Fruit fly (Drosophila melanogaster) whole organism, embryonic: Measurements from ENCODE around the gene CG14778.

Experiments
- Antp ChIP-seq: fragments of 200-800 bp; sonication (Bioruptor generic); optimal IDR thresholded peaks from 3 replicates; lab custom pipeline; 2016; ENCODE audit warnings: missing biosample characterization, missing genetic modification characterization
- CG10321 ChIP-seq: fragments of 200-800 bp; sonication (Bioruptor generic); IDR thresholded peaks from 2 replicates; pipeline ENCODE4 v1.3.6; 2022; ENCODE audit warnings: missing biosample characterization, missing genetic modification characterization
- CG11398 ChIP-seq: fragments of 200-800 bp; sonication (Bioruptor generic); optimal IDR thresholded peaks from 2 replicates; lab custom pipeline; 2016; ENCODE audit warnings: missing biosample characterization, missing genetic modification characterization
- CG11504 ChIP-seq: fragments of 200-800 bp; sonication (Bioruptor generic); optimal IDR thresholded peaks from 3 replicates; lab custom pipeline; 2019; ENCODE audit warnings: missing biosample characterization, mild to moderate bottlenecking, missing genetic modification characterization, moderate library complexity
- CG13287 ChIP-seq: fragments of 200-800 bp; sonication (Bioruptor generic); IDR thresholded peaks from 2 replicates; pipeline ENCODE4 v1.3.6; 2022; ENCODE audit warnings: missing biosample characterization, missing genetic modification characterization; ENCODE audit not compliant: partially characterized antibody
- CG14667 ChIP-seq: fragments of 200-800 bp; sonication (Bioruptor generic); IDR thresholded peaks from 2 replicates; pipeline ENCODE4 v1.3.6; 2022; ENCODE audit warnings: missing biosample characterization, missing genetic modification characterization
- CG1602 ChIP-seq: fragments of 200-800 bp; sonication (Bioruptor generic); optimal IDR thresholded peaks from 3 replicates; lab custom pipeline; 2016; ENCODE audit warnings: missing biosample characterization, missing genetic modification characterization
- CG16815 ChIP-seq: fragments of 200-800 bp; sonication (Bioruptor generic); optimal IDR thresholded peaks from 3 replicates; lab custom pipeline; 2017; ENCODE audit warnings: missing biosample characterization, mild to moderate bottlenecking, missing genetic modification characterization
- CG17912 ChIP-seq: fragments of 200-800 bp; sonication (Bioruptor generic); optimal IDR thresholded peaks from 2 replicates; lab custom pipeline; 2018; ENCODE audit warnings: missing biosample characterization, mild to moderate bottlenecking, missing genetic modification characterization
- CG1832 ChIP-seq: fragments of 200-800 bp; sonication (Bioruptor generic); optimal IDR thresholded peaks from 2 replicates; lab custom pipeline; 2017; ENCODE audit warnings: missing biosample characterization, mild to moderate bottlenecking, missing genetic modification characterization, inconsistent platforms
- CG2129 ChIP-seq: fragments of 200-800 bp; sonication (Bioruptor generic); IDR thresholded peaks from 2 replicates; pipeline ENCODE4 v1.3.6; 2022; ENCODE audit warnings: missing biosample characterization, missing genetic modification characterization; ENCODE audit not compliant: partially characterized antibody
- CG3163 ChIP-seq: fragments of 200-800 bp; sonication (Bioruptor generic); optimal IDR thresholded peaks from 3 replicates; lab custom pipeline; 2016; ENCODE audit warnings: missing biosample characterization, missing genetic modification characterization
- CG33213 ChIP-seq: fragments of 200-800 bp; sonication (Bioruptor generic); optimal IDR thresholded peaks from 3 replicates; lab custom pipeline; 2016; ENCODE audit warnings: missing biosample characterization, missing genetic modification characterization
- CG3995 ChIP-seq: fragments of 200-800 bp; sonication (Bioruptor generic); optimal IDR thresholded peaks from 3 replicates; lab custom pipeline; 2016; ENCODE audit warnings: missing biosample characterization, missing genetic modification characterization
- CG43689 ChIP-seq: fragments of 200-800 bp; sonication (Bioruptor generic); IDR thresholded peaks from 2 replicates; pipeline ENCODE4 v1.3.6; 2022; ENCODE audit warnings: missing biosample characterization, missing genetic modification characterization
- CG4424 ChIP-seq: fragments of 200-800 bp; sonication (Bioruptor generic); optimal IDR thresholded peaks from 3 replicates; lab custom pipeline; 2016; ENCODE audit warnings: missing biosample characterization, missing genetic modification characterization
- CG6654 ChIP-seq: fragments of 200-800 bp; sonication (Bioruptor generic); optimal IDR thresholded peaks from 2 replicates; lab custom pipeline; 2017; ENCODE audit warnings: missing biosample characterization, mild to moderate bottlenecking, missing genetic modification characterization
- CG6854 ChIP-seq: fragments of 200-800 bp; sonication (Bioruptor generic); optimal IDR thresholded peaks from 3 replicates; lab custom pipeline; 2017; ENCODE audit warnings: missing biosample characterization, mild to moderate bottlenecking, missing genetic modification characterization
- CG7556 ChIP-seq: fragments of 200-800 bp; sonication (Bioruptor generic); optimal IDR thresholded peaks from 2 replicates; lab custom pipeline; 2017; ENCODE audit warnings: missing biosample characterization, mild to moderate bottlenecking, missing genetic modification characterization
- CG7745 ChIP-seq: fragments of 200-800 bp; sonication (Bioruptor generic); optimal IDR thresholded peaks from 2 replicates; lab custom pipeline; 2018; ENCODE audit warnings: missing biosample characterization, mild to moderate bottlenecking, missing genetic modification characterization, moderate library complexity
- CG7839 ChIP-seq: fragments of 200-800 bp; sonication (Bioruptor generic); optimal IDR thresholded peaks from 3 replicates; lab custom pipeline; 2018; ENCODE audit warnings: missing biosample characterization, mild to moderate bottlenecking, missing genetic modification characterization, moderate library complexity
- CG9932 ChIP-seq: fragments of 200-800 bp; sonication (Bioruptor generic); IDR thresholded peaks from 2 replicates; pipeline ENCODE4 v1.3.6; 2022; ENCODE audit warnings: missing biosample characterization, missing genetic modification characterization
- Dad ChIP-seq: fragments of 200-800 bp; sonication (Bioruptor generic); optimal IDR thresholded peaks from 3 replicates; lab custom pipeline; 2016; ENCODE audit warnings: missing biosample characterization, missing genetic modification characterization
- Dek ChIP-seq: fragments of 200-800 bp; sonication (Bioruptor generic); optimal IDR thresholded peaks from 3 replicates; lab custom pipeline; 2019; ENCODE audit warnings: missing biosample characterization, mild to moderate bottlenecking, missing genetic modification characterization, moderate library complexity
- Doc3 ChIP-seq: fragments of 200-800 bp; sonication (Bioruptor generic); IDR thresholded peaks from 3 replicates; pipeline ENCODE4 v1.3.6; 2022; ENCODE audit warnings: missing biosample characterization, missing genetic modification characterization; ENCODE audit not compliant: partially characterized antibody
- Ets65A ChIP-seq: fragments of 200-800 bp; sonication (Bioruptor generic); peaks from one replicate; lab custom pipeline; 2016; ENCODE audit warnings: missing biosample characterization, missing genetic modification characterization
- H2.0 ChIP-seq: fragments of 200-800 bp; sonication (Bioruptor generic); IDR thresholded peaks from 2 replicates; pipeline ENCODE4 v1.3.6; 2022; ENCODE audit warnings: missing biosample characterization, missing genetic modification characterization
- HHEX ChIP-seq: fragments of 200-800 bp; sonication (Bioruptor generic); optimal IDR thresholded peaks from 3 replicates; lab custom pipeline; 2017; ENCODE audit warnings: missing biosample characterization, mild to moderate bottlenecking, missing genetic modification characterization, missing genetic modification reagents
- HLH4C ChIP-seq: fragments of 200-800 bp; sonication (Bioruptor generic); IDR thresholded peaks from 3 replicates; pipeline ENCODE4 v1.3.6; 2022; ENCODE audit warnings: missing biosample characterization, missing genetic modification characterization; ENCODE audit not compliant: partially characterized antibody
- HmgZ ChIP-seq: fragments of 200-800 bp; sonication (Bioruptor generic); optimal IDR thresholded peaks from 2 replicates; lab custom pipeline; 2018; ENCODE audit warnings: missing biosample characterization, mild to moderate bottlenecking, missing genetic modification characterization
- Hmx ChIP-seq: fragments of 200-800 bp; sonication (Bioruptor generic); optimal IDR thresholded peaks from 2 replicates; lab custom pipeline; 2016; ENCODE audit warnings: missing biosample characterization, missing genetic modification characterization
- Opbp ChIP-seq: fragments of 200-800 bp; sonication (Bioruptor generic); IDR thresholded peaks from 3 replicates; pipeline ENCODE4 v1.3.6; 2022; ENCODE audit warnings: missing biosample characterization, missing genetic modification characterization; ENCODE audit not compliant: partially characterized antibody
- Pdp1 ChIP-seq, 2 experiments: fragments of 200-800 bp; sonication (Bioruptor generic); optimal IDR thresholded peaks; 3 replicates each; lab custom pipeline; 2016; ENCODE audit warnings: missing biosample characterization in 2 of 2, missing genetic modification characterization in 2 of 2, mild to moderate bottlenecking in 1 of 2, moderate library complexity in 1 of 2
- Ptx1 ChIP-seq: fragments of 200-800 bp; sonication (Bioruptor generic); IDR thresholded peaks from 2 replicates; pipeline ENCODE4 v1.3.6; 2022; ENCODE audit warnings: missing biosample characterization, missing genetic modification characterization
- Taf1 ChIP-seq: fragments of 200-800 bp; sonication (Bioruptor generic); IDR thresholded peaks from 2 replicates; pipeline ENCODE4 v1.3.6; 2022; ENCODE audit warnings: missing biosample characterization, missing genetic modification characterization
- abd-A ChIP-seq: fragments of 200-800 bp; sonication (Bioruptor generic); optimal IDR thresholded peaks from 3 replicates; lab custom pipeline; 2019; ENCODE audit warnings: missing biosample characterization, mild to moderate bottlenecking, missing genetic modification characterization, moderate library complexity
- bbx ChIP-seq: fragments of 200-800 bp; sonication (Bioruptor generic); IDR thresholded peaks from 2 replicates; pipeline ENCODE4 v1.3.6; 2022; ENCODE audit warnings: missing biosample characterization, missing genetic modification characterization; ENCODE audit not compliant: partially characterized antibody
- btn ChIP-seq: fragments of 200-800 bp; sonication (Bioruptor generic); optimal IDR thresholded peaks from 2 replicates; lab custom pipeline; 2016; ENCODE audit warnings: missing biosample characterization, missing genetic modification characterization
- dmrt99B ChIP-seq: fragments of 200-800 bp; sonication (Bioruptor generic); optimal IDR thresholded peaks from 2 replicates; lab custom pipeline; 2018; ENCODE audit warnings: missing biosample characterization, mild to moderate bottlenecking, missing genetic modification characterization, moderate library complexity
- en ChIP-seq: fragments of 200-800 bp; sonication (Bioruptor generic); optimal IDR thresholded peaks from 2 replicates; lab custom pipeline; 2016; ENCODE audit warnings: missing biosample characterization, missing genetic modification characterization
- esg ChIP-seq: fragments of 200-800 bp; sonication (Bioruptor generic); conservative IDR thresholded peaks from 2 replicates; pipeline ENCODE4 v1.3.6; 2022; ENCODE audit warnings: missing biosample characterization, missing genetic modification characterization
- eve ChIP-seq, 2 experiments: fragments of >200 bp; optimal IDR thresholded peaks; 2 replicates each; lab custom pipeline; 2017; ENCODE audit warnings: missing biosample characterization in 2 of 2, missing genetic modification characterization in 2 of 2
- gce ChIP-seq: fragments of 200-800 bp; sonication (Bioruptor generic); IDR thresholded peaks from 3 replicates; pipeline ENCODE4 v1.3.6; 2022; ENCODE audit warnings: missing biosample characterization, missing genetic modification characterization
- hbn ChIP-seq: fragments of 200-800 bp; sonication (Bioruptor generic); IDR thresholded peaks from 2 replicates; pipeline ENCODE4 v1.3.6; 2022; ENCODE audit warnings: missing biosample characterization, missing genetic modification characterization; ENCODE audit not compliant: partially characterized antibody
- lab ChIP-seq: fragments of 200-800 bp; sonication (Bioruptor generic); optimal IDR thresholded peaks from 3 replicates; lab custom pipeline; 2017; ENCODE audit warnings: missing biosample characterization, missing genetic modification characterization, mild to moderate bottlenecking, moderate library complexity, missing genetic modification reagents
- nom ChIP-seq: fragments of 200-800 bp; sonication (Bioruptor generic); optimal IDR thresholded peaks from 2 replicates; lab custom pipeline; 2017; ENCODE audit warnings: missing biosample characterization, missing genetic modification characterization, mild to moderate bottlenecking, moderate library complexity, missing genetic modification reagents
- usp ChIP-seq: fragments of >200 bp; optimal IDR thresholded peaks from 2 replicates; lab custom pipeline; 2017; ENCODE audit warnings: missing biosample characterization, missing genetic modification characterization
- wor ChIP-seq: fragments of 200-800 bp; sonication (Bioruptor generic); IDR thresholded peaks from 2 replicates; pipeline ENCODE4 v1.3.6; 2022; ENCODE audit warnings: missing biosample characterization, missing genetic modification characterization
- zf30C ChIP-seq: fragments of 200-800 bp; sonication (Bioruptor generic); optimal IDR thresholded peaks from 3 replicates; lab custom pipeline; 2018; ENCODE audit warnings: missing biosample characterization, mild to moderate bottlenecking, missing genetic modification characterization

The CG14778 gene

dm6 chrX:1482840-1483518 lies 15.7 kb downstream of the CG14778 start, which contains the start of the genes sta and inc (continued):
- peak; percentile 81 for TF ChIP-seq Opbp (GFP tag; lab: Robert Waterston, UW)
- peak; percentile 48 for TF ChIP-seq CG11398 (GFP tag; lab: Kevin White, UChicago)
- TF ChIP-seq Ets65A (GFP tag; lab: Kevin White, UChicago): no peak
- TF ChIP-seq wor (GFP tag; lab: Robert Waterston, UW): no peak
- peak; percentile 75 for TF ChIP-seq CG6854
- peak; percentile 12 for TF ChIP-seq CG6654 (GFP tag; lab: Kevin White, UChicago)
- no peak for TF ChIP-seq CG43689 (GFP tag; lab: Robert Waterston, UW)
- TF ChIP-seq Taf1 (GFP tag; lab: Robert Waterston, UW): no peak
- TF ChIP-seq CG7745 (tag; lab: Kevin White, UChicago): peak; percentile 26
- TF ChIP-seq HmgZ: peak; percentile 85
- TF ChIP-seq btn (GFP tag; lab: Kevin White, UChicago): peak; percentile 38
- peak; percentile 50 for TF ChIP-seq Dek (tag; lab: Kevin White, UChicago)
- peak; percentile 80 for TF ChIP-seq CG13287 (GFP tag; lab: Robert Waterston, UW)
- TF ChIP-seq CG2129 (GFP tag; lab: Robert Waterston, UW): no peak
- no peak for TF ChIP-seq esg (GFP tag; lab: Robert Waterston, UW)
- peak; percentile 92 for TF ChIP-seq lab (GFP tag; lab: Kevin White, UChicago)
- no peak for TF ChIP-seq CG16815 (GFP tag; lab: Kevin White, UChicago)
- TF ChIP-seq usp (GFP tag; lab: Kevin White, UChicago): no peak
- TF ChIP-seq Pdp1 (GFP tag; optimal IDR thresholded peaks at IDR 0.05; lab: Kevin White, UChicago): peak; percentile 40 to 65
- TF ChIP-seq HHEX (GFP tag; lab: Kevin White, UChicago): peak; percentile 87
- TF ChIP-seq CG9932 (GFP tag; lab: Robert Waterston, UW): peak; percentile 53; the same call in 1 of the 2 replicates
- TF ChIP-seq gce (GFP tag; lab: Robert Waterston, UW): peak; percentile 58; the same call in 1 of the 3 replicates
- no peak for TF ChIP-seq en
- peak; percentile 31 for TF ChIP-seq CG3163 (GFP tag; lab: Kevin White, UChicago)
- no peak for TF ChIP-seq CG1602
- TF ChIP-seq bbx (GFP tag; lab: Robert Waterston, UW): no peak
- TF ChIP-seq Dad (GFP tag; lab: Kevin White, UChicago): peak; percentile 58
- peak; percentile 40; the same call in 1 of the 2 replicates for TF ChIP-seq CG10321 (GFP tag; lab: Robert Waterston, UW)
- peak; percentile 57 for TF ChIP-seq CG3995 (GFP tag; lab: Kevin White, UChicago)
- TF ChIP-seq eve (GFP tag; optimal IDR thresholded peaks at IDR 0.05; lab: Kevin White, UChicago): no peak
- TF ChIP-seq dmrt99B (tag; lab: Kevin White, UChicago): peak; percentile 49
- TF ChIP-seq CG4424 (GFP tag; lab: Kevin White, UChicago): peak; percentile 55
- peak; percentile 57 for TF ChIP-seq hbn (GFP tag; lab: Robert Waterston, UW)
- peak; percentile 89 for TF ChIP-seq nom (GFP tag; lab: Kevin White, UChicago)
- TF ChIP-seq HLH4C: peak; percentile 64
- TF ChIP-seq abd-A (tag; lab: Kevin White, UChicago): peak; percentile 55
- no peak for TF ChIP-seq CG1832 (GFP tag; lab: Kevin White, UChicago)
- no peak for TF ChIP-seq Ptx1 (GFP tag; lab: Robert Waterston, UW)
- TF ChIP-seq CG7839 (tag; lab: Kevin White, UChicago): peak; percentile 61
- TF ChIP-seq zf30C (GFP tag; lab: Kevin White, UChicago): peak; percentile 34
- TF ChIP-seq H2.0 (GFP tag; lab: Robert Waterston, UW): 0 out of 2 replicates have a peak, but pooled peaks have one; percentile 5
- TF ChIP-seq CG33213: peak; percentile 88
- no peak for TF ChIP-seq CG14667
- no peak for TF ChIP-seq Hmx (GFP tag; lab: Kevin White, UChicago)
- peak; percentile 84 for TF ChIP-seq CG17912 (GFP tag; lab: Kevin White, UChicago)
- peak; percentile 60 for TF ChIP-seq CG7556
- peak; percentile 31 for TF ChIP-seq Antp (GFP tag; lab: Kevin White, UChicago)
- TF ChIP-seq Doc3 (GFP tag; lab: Robert Waterston, UW): peak; percentile 42; the same call in 1 of the 3 replicates
- peak; percentile 57 for TF ChIP-seq CG11504 (tag; lab: Kevin White, UChicago)
